Fruit fly (Drosophila melanogaster) whole organism: ENCODE measurements around the gene IntS10.

Experiments
- CG8478 ChIP-seq: fragments of >200 bp; optimal IDR thresholded peaks from 2 replicates; lab custom pipeline; 2018; ENCODE audit warnings: inconsistent platforms
- Dll ChIP-seq: fragments of >200 bp; optimal IDR thresholded peaks from 2 replicates; lab custom pipeline; 2017
- EcR ChIP-seq, 2 experiments: fragments of >200 bp; optimal IDR thresholded peaks; 2 replicates each; lab custom pipeline; 2017; ENCODE audit warnings: missing biosample characterization in 2 of 2, missing genetic modification characterization in 2 of 2, missing genetic modification reagents in 2 of 2
- pan ChIP-seq: fragments of >200 bp; optimal IDR thresholded peaks from 2 replicates; lab custom pipeline; 2017
- psq ChIP-seq: fragments of >200 bp; optimal IDR thresholded peaks from 2 replicates; lab custom pipeline; 2017
- usp ChIP-seq: fragments of >200 bp; optimal IDR thresholded peaks from 2 replicates; lab custom pipeline; 2017; ENCODE audit warnings: missing biosample characterization, missing genetic modification characterization, mixed read lengths

The IntS10 gene

dm6 chr3L:3772284-3772987, 34.1 kb upstream of the IntS10 start:
- TF ChIP-seq CG8478 (lab: Kevin White, UChicago) (no peak), psq (lab: Kevin White, UChicago) (no peak), Dll (lab: Kevin White, UChicago) (no peak)

- TF ChIP-seq psq (lab: Kevin White, UChicago) (no peak), CG8478 (lab: Kevin White, UChicago) (no peak)
These were observed 33.2 kb upstream of the IntS10 start for dm6 chr3L:3773317-3773716.

- TF ChIP-seq CG8478 (lab: Kevin White, UChicago) (no peak), psq (lab: Kevin White, UChicago) (no peak), EcR (GFP tag; optimal IDR thresholded peaks at IDR 0.05; lab: Kevin White, UChicago) (no peak), usp (no peak), Dll (lab: Kevin White, UChicago) (no peak), pan (no peak)
These were observed 29.9 kb upstream of the IntS10 start for dm6 chr3L:3776559-3777097.

- no peak for TF ChIP-seq Dll (lab: Kevin White, UChicago)
- no peak for TF ChIP-seq pan
- no peak for TF ChIP-seq CG8478 (lab: Kevin White, UChicago)
- TF ChIP-seq EcR (GFP tag; optimal IDR thresholded peaks at IDR 0.05; lab: Kevin White, UChicago) = no peak
- no peak for TF ChIP-seq psq (lab: Kevin White, UChicago)
- no peak for TF ChIP-seq usp
These were observed 28.0 kb upstream of the IntS10 start for dm6 chr3L:3778463-3778862.

- TF ChIP-seq usp = no peak
- TF ChIP-seq pan = no peak
- TF ChIP-seq Dll (lab: Kevin White, UChicago) = no peak
- TF ChIP-seq CG8478 (lab: Kevin White, UChicago) = no peak
- TF ChIP-seq psq (lab: Kevin White, UChicago) = no peak
- no peak for TF ChIP-seq EcR (GFP tag; optimal IDR thresholded peaks at IDR 0.05; lab: Kevin White, UChicago)
These were observed 23.8 kb upstream of the IntS10 start for dm6 chr3L:3782584-3783218.

dm6 chr3L:3783436-3783835, 23.1 kb upstream of the IntS10 start:
- TF ChIP-seq pan = no peak
- no peak for TF ChIP-seq usp

dm6 chr3L:3784001-3784400, 22.5 kb upstream of the IntS10 start:
- TF ChIP-seq EcR (GFP tag; optimal IDR thresholded peaks at IDR 0.05; lab: Kevin White, UChicago) (peak; percentile 57 to 91), pan (no peak)

dm6 chr3L:3785002-3785661, 21.4 kb upstream of the IntS10 start:
- TF ChIP-seq Dll (lab: Kevin White, UChicago) = no peak
- TF ChIP-seq CG8478 (lab: Kevin White, UChicago) = peak; percentile 44
- TF ChIP-seq pan = no peak

dm6 chr3L:3785688-3786087, 20.8 kb upstream of the IntS10 start:
- no peak for TF ChIP-seq psq (lab: Kevin White, UChicago)
- no peak for TF ChIP-seq Dll (lab: Kevin White, UChicago)
- no peak for TF ChIP-seq CG8478 (lab: Kevin White, UChicago)
- TF ChIP-seq pan = no peak
- no peak for TF ChIP-seq usp
- TF ChIP-seq EcR (GFP tag; optimal IDR thresholded peaks at IDR 0.05; lab: Kevin White, UChicago) = no peak

- TF ChIP-seq psq (lab: Kevin White, UChicago) = no peak
These were observed 20.0 kb upstream of the IntS10 start for dm6 chr3L:3786344-3787076.

- TF ChIP-seq EcR (GFP tag; optimal IDR thresholded peaks at IDR 0.05; lab: Kevin White, UChicago) = no peak
- no peak for TF ChIP-seq Dll (lab: Kevin White, UChicago)
- TF ChIP-seq psq (lab: Kevin White, UChicago) = no peak
- no peak for TF ChIP-seq usp
- TF ChIP-seq pan = no peak
- no peak for TF ChIP-seq CG8478 (lab: Kevin White, UChicago)
These were observed 19.5 kb upstream of the IntS10 start for dm6 chr3L:3787077-3787433.

- no peak for TF ChIP-seq psq (lab: Kevin White, UChicago)
- TF ChIP-seq EcR (GFP tag; optimal IDR thresholded peaks at IDR 0.05; lab: Kevin White, UChicago) = no peak
- no peak for TF ChIP-seq usp
- TF ChIP-seq pan = peak; percentile 45
- no peak for TF ChIP-seq Dll (lab: Kevin White, UChicago)
- TF ChIP-seq CG8478 (lab: Kevin White, UChicago) = no peak
These were observed 18.8 kb upstream of the IntS10 start for dm6 chr3L:3787595-3788151.
